Worm (Caenorhabditis elegans): Measurements from ENCODE around the gene C16C8.19.

The C16C8.19 gene

DNA sequence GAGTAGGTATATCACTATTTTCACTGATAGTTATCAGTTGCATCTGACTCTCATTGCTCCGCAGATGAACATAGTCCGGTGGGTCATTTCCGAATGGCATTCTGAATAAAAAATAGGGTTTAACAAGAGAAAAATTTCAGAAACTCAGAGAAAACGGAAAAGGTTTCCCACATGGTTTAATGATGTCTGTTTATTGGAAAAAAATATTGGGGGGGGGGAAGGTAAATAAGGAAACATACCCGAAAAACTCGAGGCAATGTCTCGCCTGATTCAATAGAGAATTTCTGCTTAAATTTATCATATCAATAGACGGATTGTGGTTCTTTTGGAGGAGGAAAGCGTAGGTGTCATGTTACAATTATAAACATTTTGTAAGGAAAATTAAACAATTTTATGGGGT lies 32.9 kb upstream of the C16C8.19 start, which contains the start of gene nep-11:
Gene nep-11, minus strand, starts transcription at position 101 of the 400 bp plus-strand sequence.
- no peak for TF ChIP-seq sem-2 (GFP tag; optimal IDR thresholded peaks at IDR 0.05)
- TF ChIP-seq M03D4.4 (tag; optimal IDR thresholded peaks at IDR 0.05) = no peak
- no peak for TF ChIP-seq ceh-43 (GFP tag; optimal IDR thresholded peaks at IDR 0.05)
- no peak for TF ChIP-seq tbx-8 (GFP tag; optimal IDR thresholded peaks at IDR 0.05)
- TF ChIP-seq drap-1 (GFP tag; optimal IDR thresholded peaks at IDR 0.05) = no peak
- no peak for TF ChIP-seq nhr-237 (tag; optimal IDR thresholded peaks at IDR 0.05)
- no peak for TF ChIP-seq ham-2 (GFP tag; optimal IDR thresholded peaks at IDR 0.05)
- TF ChIP-seq hlh-1 (tag; optimal IDR thresholded peaks at IDR 0.05) = no peak
- no peak for TF ChIP-seq ceh-83 (GFP tag; optimal IDR thresholded peaks at IDR 0.05)
- TF ChIP-seq flh-1 (GFP tag; optimal IDR thresholded peaks at IDR 0.05) = no peak
- TF ChIP-seq sptf-1 (tag; optimal IDR thresholded peaks at IDR 0.05) = no peak
- TF ChIP-seq ztf-11 (tag; optimal IDR thresholded peaks at IDR 0.05) = no peak

DNA sequence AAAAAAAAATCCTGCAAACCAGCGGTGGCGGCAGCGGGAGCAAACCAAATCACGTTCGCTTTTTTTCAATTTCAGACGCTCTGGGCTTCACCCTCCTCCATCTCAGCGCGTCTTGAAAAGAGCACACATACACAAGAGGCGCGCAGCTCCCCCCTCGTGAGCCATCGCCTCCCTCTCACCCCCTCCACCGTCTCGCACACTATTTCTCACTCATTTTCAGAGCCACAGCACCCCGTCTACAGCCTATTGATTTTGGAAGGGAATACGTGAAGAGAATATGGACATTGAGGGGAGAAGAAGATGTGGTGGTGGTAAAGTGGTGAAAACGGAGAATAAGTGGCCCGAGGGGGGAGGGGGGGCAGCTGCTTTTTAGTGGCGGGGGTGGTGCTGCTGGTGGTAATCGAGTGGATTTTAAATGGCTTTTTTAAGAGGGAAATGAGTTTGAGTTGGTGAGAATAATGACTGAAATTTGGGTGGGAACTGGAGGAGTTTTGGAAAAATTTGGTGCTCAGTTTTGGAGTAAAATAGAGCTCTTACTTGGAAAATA lies 30.1 kb upstream of the C16C8.19 start:
- TF ChIP-seq ces-1 (GFP tag; optimal IDR thresholded peaks at IDR 0.05) (peak; percentile 71), cnd-1 (tag; optimal IDR thresholded peaks at IDR 0.05) (no peak), bed-3 (GFP tag; optimal IDR thresholded peaks at IDR 0.05) (no peak), sptf-1 (tag; optimal IDR thresholded peaks at IDR 0.05) (peak; percentile 16), flh-1 (GFP tag; optimal IDR thresholded peaks at IDR 0.05) (no peak)

DNA sequence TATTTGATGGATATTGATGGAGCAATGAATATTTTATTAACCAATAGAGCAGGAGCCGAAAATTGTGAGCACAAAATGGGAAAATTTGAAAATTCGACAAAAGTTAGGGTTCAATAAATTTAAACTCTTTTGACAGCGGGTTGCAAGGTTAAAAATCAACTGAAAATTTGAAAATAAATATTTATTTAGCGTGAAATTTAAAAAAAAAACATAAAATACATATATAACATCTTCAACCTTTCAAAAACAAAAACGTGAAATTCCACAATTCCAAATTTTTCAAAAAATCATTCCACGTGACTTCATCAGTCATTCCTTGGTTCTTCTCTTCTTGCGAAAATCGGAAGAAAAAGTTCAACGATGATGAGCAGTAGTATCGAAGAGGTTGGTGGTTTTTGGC lies 28.9 kb upstream of the C16C8.19 start, which contains the start of gene C16C8.18:
Gene C16C8.18, plus strand, starts transcription at position 301 of the 400 bp plus-strand sequence.
- no peak for TF ChIP-seq tbx-8 (GFP tag; optimal IDR thresholded peaks at IDR 0.05)
- TF ChIP-seq nhr-76 (tag; optimal IDR thresholded peaks at IDR 0.05) = no peak
- TF ChIP-seq nhr-2 (tag; optimal IDR thresholded peaks at IDR 0.05) = no peak
- no peak for TF ChIP-seq elt-3 (tag; optimal IDR thresholded peaks at IDR 0.05)
- TF ChIP-seq ztf-11 (tag; optimal IDR thresholded peaks at IDR 0.05) = no peak
- no peak for TF ChIP-seq ceh-43 (GFP tag; optimal IDR thresholded peaks at IDR 0.05)
- no peak for TF ChIP-seq bed-3 (GFP tag; optimal IDR thresholded peaks at IDR 0.05)

DNA sequence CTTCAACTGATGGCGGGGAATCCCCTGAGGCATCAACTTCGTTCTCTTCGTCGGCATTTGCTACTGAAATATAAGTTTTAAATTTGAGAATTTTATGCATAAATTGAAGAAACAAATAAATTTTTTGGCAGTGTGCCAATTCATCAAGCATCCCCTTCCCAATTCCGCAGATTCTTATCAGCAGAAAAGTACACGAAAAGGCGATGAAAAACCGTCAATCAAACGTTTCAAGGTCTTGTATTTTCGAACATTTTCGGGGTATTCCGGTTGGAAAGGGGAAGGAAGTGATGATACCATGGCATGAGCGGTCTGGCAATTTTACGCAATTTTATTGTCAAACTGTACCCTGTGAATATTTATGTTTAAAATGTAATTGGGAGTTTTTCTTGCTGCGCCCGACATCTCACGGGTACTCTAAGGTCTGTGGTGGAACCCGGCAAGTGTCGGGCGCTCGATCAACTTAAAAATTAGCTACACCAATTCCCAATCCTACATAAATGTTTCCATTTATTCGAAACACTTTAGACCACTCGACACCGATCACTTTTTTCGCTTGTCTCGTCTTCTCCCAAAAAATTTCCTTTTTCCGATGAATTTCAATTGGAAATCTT lies 23.3 kb upstream of the C16C8.19 start:
- TF ChIP-seq ceh-39 (tag; optimal IDR thresholded peaks at IDR 0.05) (no peak), ztf-11 (tag; optimal IDR thresholded peaks at IDR 0.05) (no peak), unc-120 (tag; optimal IDR thresholded peaks at IDR 0.05; ENCODE audit: poor library complexity, severe bottlenecking) (no peak)

DNA sequence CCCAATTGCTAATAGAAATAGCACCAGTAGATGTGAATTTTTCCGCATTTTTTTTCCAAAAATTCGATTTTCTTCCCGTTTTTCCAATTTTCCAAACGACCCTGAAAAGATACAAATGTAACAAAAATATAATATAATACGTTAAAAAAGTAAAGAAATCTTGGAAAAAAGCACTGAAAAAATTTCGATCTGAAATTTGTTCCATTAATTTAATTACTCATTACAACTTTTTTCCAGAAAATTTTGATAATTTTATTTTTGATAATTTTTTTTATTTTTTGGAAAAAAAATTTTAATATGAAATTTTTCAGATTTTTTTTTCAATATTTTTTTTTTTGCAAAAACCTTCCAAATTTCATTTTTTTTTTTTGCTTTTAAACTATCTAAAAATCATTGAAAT lies 21.9 kb upstream of the C16C8.19 start, which contains the start of gene skpo-2:
Gene skpo-2, minus strand, starts transcription at position 101 of the 400 bp plus-strand sequence.
- TF ChIP-seq ham-2 (GFP tag; optimal IDR thresholded peaks at IDR 0.05) (no peak), nhr-237 (tag; optimal IDR thresholded peaks at IDR 0.05) (no peak), unc-120 (tag; optimal IDR thresholded peaks at IDR 0.05; ENCODE audit: poor library complexity, severe bottlenecking) (no peak), nhr-76 (tag; optimal IDR thresholded peaks at IDR 0.05) (no peak), elt-3 (tag; optimal IDR thresholded peaks at IDR 0.05) (no peak), cnd-1 (tag; optimal IDR thresholded peaks at IDR 0.05) (no peak), lin-32 (GFP tag; optimal IDR thresholded peaks at IDR 0.05) (no peak), snpc-4 (tag; optimal IDR thresholded peaks at IDR 0.05) (no peak), tbx-8 (GFP tag; optimal IDR thresholded peaks at IDR 0.05) (no peak), drap-1 (GFP tag; optimal IDR thresholded peaks at IDR 0.05) (no peak), pha-4 (tag; optimal IDR thresholded peaks at IDR 0.05) (no peak), sem-2 (GFP tag; optimal IDR thresholded peaks at IDR 0.05) (no peak), unc-39 (tag; optimal IDR thresholded peaks at IDR 0.05) (no peak), flh-1 (GFP tag; optimal IDR thresholded peaks at IDR 0.05) (no peak), nhr-12 (tag; optimal IDR thresholded peaks at IDR 0.05) (no peak), ceh-43 (GFP tag; optimal IDR thresholded peaks at IDR 0.05) (no peak), unc-62 (GFP tag; optimal IDR thresholded peaks at IDR 0.05) (no peak), lin-13 (tag; optimal IDR thresholded peaks at IDR 0.05) (no peak), ztf-11 (tag; optimal IDR thresholded peaks at IDR 0.05) (no peak)

DNA sequence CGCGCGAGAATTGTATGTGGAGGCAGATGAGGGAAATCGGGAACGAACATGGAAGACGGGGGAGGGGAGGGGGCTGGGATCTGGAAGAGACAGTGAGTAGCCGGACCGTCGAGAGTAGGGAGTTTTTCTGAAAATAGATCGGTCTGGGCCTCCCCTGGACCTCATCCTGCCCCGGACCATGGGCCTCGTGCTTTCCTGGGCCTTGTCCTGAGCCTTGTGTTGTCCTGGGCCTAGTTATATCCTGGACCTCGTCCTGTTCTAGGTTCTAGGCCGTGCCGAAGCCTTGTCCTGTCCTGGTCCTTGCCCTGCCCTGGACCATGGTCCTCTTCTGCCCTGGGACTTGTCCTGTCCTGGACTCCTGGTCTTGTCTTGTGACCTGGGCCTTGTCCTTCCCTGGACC lies 20.9 kb upstream of the C16C8.19 start:
- TF ChIP-seq M03D4.4 (tag; optimal IDR thresholded peaks at IDR 0.05) (no peak), mep-1 (tag; optimal IDR thresholded peaks at IDR 0.05) (no peak), flh-1 (GFP tag; optimal IDR thresholded peaks at IDR 0.05) (no peak), tbx-8 (GFP tag; optimal IDR thresholded peaks at IDR 0.05) (no peak), unc-120 (tag; optimal IDR thresholded peaks at IDR 0.05; ENCODE audit: poor library complexity, severe bottlenecking) (no peak), hlh-1 (tag; optimal IDR thresholded peaks at IDR 0.05) (no peak), ceh-83 (GFP tag; optimal IDR thresholded peaks at IDR 0.05) (peak; percentile 33), unc-39 (tag; optimal IDR thresholded peaks at IDR 0.05) (no peak), ceh-39 (tag; optimal IDR thresholded peaks at IDR 0.05) (no peak)

Measured in whole organism, mixed stage, embryonic.